Worm (Caenorhabditis elegans) whole organism, mixed stage, embryonic: Measurements from ENCODE around the gene nmr-1.
A peak's percentile ranks its signal among the peaks of the same experiment; 100 is the strongest.

ENCODE experiments used
- M03D4.4 ChIP-seq: sonication (generic microtip); optimal IDR thresholded peaks from 2 replicates; lab custom pipeline; 2017; ENCODE audit warnings: mild to moderate bottlenecking, missing genetic modification characterization, missing compliant biosample characterization
- bed-3 ChIP-seq: fragments of 200-800 bp; sonication (Bioruptor generic); optimal IDR thresholded peaks from 3 replicates; lab custom pipeline; 2018; ENCODE audit warnings: mild to moderate bottlenecking, missing genetic modification characterization, moderate library complexity, missing compliant biosample characterization
- blmp-1 ChIP-seq: fragments of 150-350 bp; optimal IDR thresholded peaks from 2 replicates; lab custom pipeline; 2014; ENCODE audit warnings: missing biosample characterization, missing genetic modification characterization
- ceh-39 ChIP-seq: fragments of 150-350 bp; optimal IDR thresholded peaks from 2 replicates; lab custom pipeline; 2014; ENCODE audit warnings: missing biosample characterization, missing genetic modification characterization
- ceh-43 ChIP-seq: fragments of 200-800 bp; sonication (Bioruptor generic); optimal IDR thresholded peaks from 2 replicates; lab custom pipeline; 2018; ENCODE audit warnings: mild to moderate bottlenecking, missing genetic modification characterization, moderate library complexity, missing compliant biosample characterization
- ceh-83 ChIP-seq: fragments of 200-800 bp; sonication (Bioruptor generic); optimal IDR thresholded peaks from 2 replicates; lab custom pipeline; 2018; ENCODE audit warnings: mild to moderate bottlenecking, missing genetic modification characterization, missing compliant biosample characterization
- ces-1 ChIP-seq: fragments of 150-350 bp; optimal IDR thresholded peaks from 2 replicates; lab custom pipeline; 2014; ENCODE audit warnings: missing biosample characterization, missing genetic modification reagents, missing genetic modification characterization
- cnd-1 ChIP-seq: fragments of 200-800 bp; sonication (Bioruptor generic); optimal IDR thresholded peaks from 2 replicates; lab custom pipeline; 2018; ENCODE audit warnings: mild to moderate bottlenecking, missing genetic modification characterization, missing compliant biosample characterization
- drap-1 ChIP-seq: fragments of 200-800 bp; sonication (Bioruptor generic); optimal IDR thresholded peaks from 3 replicates; lab custom pipeline; 2018; ENCODE audit warnings: mild to moderate bottlenecking, missing genetic modification characterization, missing compliant biosample characterization
- elt-1 ChIP-seq: sonication (generic microtip); optimal IDR thresholded peaks from 2 replicates; lab custom pipeline; 2017; ENCODE audit warnings: missing genetic modification characterization, mild to moderate bottlenecking, missing compliant biosample characterization, antibody characterized with exemption, moderate library complexity, borderline replicate concordance; ENCODE audit not compliant: insufficient read depth
- elt-3 ChIP-seq: fragments of 150-350 bp; optimal IDR thresholded peaks from 2 replicates; lab custom pipeline; 2014; ENCODE audit warnings: missing biosample characterization, missing genetic modification characterization
- flh-1 ChIP-seq: fragments of 200-800 bp; sonication (Bioruptor generic); optimal IDR thresholded peaks from 2 replicates; lab custom pipeline; 2018; ENCODE audit warnings: mild to moderate bottlenecking, missing genetic modification characterization, moderate library complexity, missing compliant biosample characterization
- ham-2 ChIP-seq: fragments of 200-800 bp; sonication (Bioruptor generic); optimal IDR thresholded peaks from 2 replicates; lab custom pipeline; 2018; ENCODE audit warnings: mild to moderate bottlenecking, missing genetic modification characterization, missing compliant biosample characterization
- hlh-1 ChIP-seq: fragments of 150-350 bp; optimal IDR thresholded peaks from 2 replicates; lab custom pipeline; 2014; ENCODE audit warnings: missing biosample characterization, missing genetic modification reagents, missing genetic modification characterization
- lin-13 ChIP-seq: fragments of 150-350 bp; optimal IDR thresholded peaks from 2 replicates; lab custom pipeline; 2014; ENCODE audit warnings: missing biosample characterization, missing genetic modification characterization
- lin-32 ChIP-seq: fragments of 200-800 bp; sonication (Bioruptor generic); optimal IDR thresholded peaks from 2 replicates; lab custom pipeline; 2018; ENCODE audit warnings: mild to moderate bottlenecking, missing genetic modification characterization, missing compliant biosample characterization
- lsy-2 ChIP-seq: fragments of 150-350 bp; optimal IDR thresholded peaks from 2 replicates; lab custom pipeline; 2014; ENCODE audit warnings: missing biosample characterization, missing genetic modification characterization
- mab-5 ChIP-seq: fragments of 150-350 bp; optimal IDR thresholded peaks from 2 replicates; lab custom pipeline; 2014; ENCODE audit warnings: missing biosample characterization, missing genetic modification characterization
- mep-1 ChIP-seq: fragments of 150-350 bp; optimal IDR thresholded peaks from 2 replicates; lab custom pipeline; 2017; ENCODE audit warnings: missing biosample characterization, missing genetic modification reagents, missing genetic modification characterization, inconsistent platforms
- mls-2 ChIP-seq: sonication (generic microtip); optimal IDR thresholded peaks from 2 replicates; lab custom pipeline; 2016; ENCODE audit warnings: mild to moderate bottlenecking, missing genetic modification characterization, moderate library complexity, missing compliant biosample characterization
- nhr-12 ChIP-seq: fragments of 150-350 bp; optimal IDR thresholded peaks from 2 replicates; lab custom pipeline; 2014; ENCODE audit warnings: missing biosample characterization, missing genetic modification characterization
- nhr-2 ChIP-seq: fragments of 150-350 bp; optimal IDR thresholded peaks from 2 replicates; lab custom pipeline; 2014; ENCODE audit warnings: missing biosample characterization, missing genetic modification characterization
- nhr-237 ChIP-seq: fragments of 150-350 bp; optimal IDR thresholded peaks from 2 replicates; lab custom pipeline; 2014; ENCODE audit warnings: missing biosample characterization, missing genetic modification characterization
- nhr-28 ChIP-seq: fragments of 150-350 bp; optimal IDR thresholded peaks from 2 replicates; lab custom pipeline; 2014; ENCODE audit warnings: missing biosample characterization, missing genetic modification characterization
- nhr-76 ChIP-seq: sonication (generic microtip); optimal IDR thresholded peaks from 2 replicates; lab custom pipeline; 2017; ENCODE audit warnings: missing biosample characterization, missing genetic modification characterization
- pha-4 ChIP-seq: fragments of 150-350 bp; optimal IDR thresholded peaks from 2 replicates; lab custom pipeline; 2018; ENCODE audit warnings: missing biosample characterization, missing genetic modification reagents, missing genetic modification characterization
- sem-2 ChIP-seq: fragments of 200-800 bp; sonication (Bioruptor generic); optimal IDR thresholded peaks from 2 replicates; lab custom pipeline; 2018; ENCODE audit warnings: mild to moderate bottlenecking, missing genetic modification characterization, missing compliant biosample characterization
- snpc-4 ChIP-seq: fragments of 150-350 bp; optimal IDR thresholded peaks from 2 replicates; lab custom pipeline; 2014; ENCODE audit warnings: missing biosample characterization, missing genetic modification characterization
- sptf-1 ChIP-seq: sonication (generic microtip); optimal IDR thresholded peaks from 2 replicates; lab custom pipeline; 2017; ENCODE audit warnings: mild to moderate bottlenecking, missing genetic modification characterization, moderate library complexity, missing compliant biosample characterization
- tbx-8 ChIP-seq: fragments of 200-800 bp; sonication (Bioruptor generic); optimal IDR thresholded peaks from 2 replicates; lab custom pipeline; 2018; ENCODE audit warnings: mild to moderate bottlenecking, missing genetic modification characterization, moderate library complexity, missing compliant biosample characterization
- unc-120 ChIP-seq: sonication (generic microtip); optimal IDR thresholded peaks from 2 replicates; lab custom pipeline; 2017; ENCODE audit warnings: missing genetic modification characterization, missing compliant biosample characterization; ENCODE audit not compliant: poor library complexity, severe bottlenecking
- unc-39 ChIP-seq: fragments of 150-350 bp; optimal IDR thresholded peaks from 2 replicates; lab custom pipeline; 2014; ENCODE audit warnings: missing biosample characterization, missing genetic modification characterization
- unc-62 ChIP-seq: fragments of 150-350 bp; optimal IDR thresholded peaks from 2 replicates; lab custom pipeline; 2014; ENCODE audit warnings: missing biosample characterization, missing genetic modification reagents, missing genetic modification characterization
- zip-8 ChIP-seq: fragments of 150-350 bp; optimal IDR thresholded peaks from 2 replicates; lab custom pipeline; 2014; ENCODE audit warnings: missing biosample characterization, missing genetic modification characterization
- ztf-11 ChIP-seq: fragments of 150-350 bp; optimal IDR thresholded peaks from 2 replicates; lab custom pipeline; 2014; ENCODE audit warnings: missing biosample characterization, missing genetic modification characterization

nmr-1 gene

ce11 chrII:5399201-5399600, 47.2 kb downstream of the nmr-1 start, which contains the start of gene mog-5:
mog-5 (plus strand) TSS chrII:5399538.
- TF ChIP-seq lin-32 (GFP tag; lab: Kevin White, UChicago) = no peak
- no peak for TF ChIP-seq lin-13
- peak; percentile 16 for TF ChIP-seq sem-2 (GFP tag; lab: Kevin White, UChicago)
- no peak for TF ChIP-seq zip-8
- no peak for TF ChIP-seq snpc-4 (tag; lab: Kevin White, UChicago)
- TF ChIP-seq unc-120 = no peak
- no peak for TF ChIP-seq sptf-1 (tag; lab: Kevin White, UChicago)
- TF ChIP-seq elt-3 = no peak
- TF ChIP-seq hlh-1 (tag; lab: Kevin White, UChicago) = peak; percentile 52
- peak; percentile 40 for TF ChIP-seq bed-3
- peak; percentile 74 for TF ChIP-seq M03D4.4 (tag; lab: Kevin White, UChicago)
- TF ChIP-seq mls-2 (tag; lab: Kevin White, UChicago) = no peak
- TF ChIP-seq mep-1 (tag; lab: Kevin White, UChicago) = peak; percentile 33
- no peak for TF ChIP-seq elt-1 (tag; lab: Kevin White, UChicago)
- no peak for TF ChIP-seq unc-62 (GFP tag; lab: Kevin White, UChicago)
- TF ChIP-seq cnd-1 (tag; lab: Kevin White, UChicago) = no peak
- no peak for TF ChIP-seq ceh-83 (GFP tag; lab: Kevin White, UChicago)
- TF ChIP-seq nhr-12 (tag; lab: Kevin White, UChicago) = no peak
- peak; percentile 15 for TF ChIP-seq lsy-2
- peak; percentile 40 for TF ChIP-seq drap-1 (GFP tag; lab: Kevin White, UChicago)
- no peak for TF ChIP-seq tbx-8 (GFP tag; lab: Kevin White, UChicago)
- TF ChIP-seq ham-2 (GFP tag; lab: Kevin White, UChicago) = peak; percentile 58
- TF ChIP-seq ztf-11 (tag; lab: Kevin White, UChicago) = no peak
- no peak for TF ChIP-seq nhr-28
- TF ChIP-seq ceh-39 = no peak
- TF ChIP-seq blmp-1 = peak; percentile 18
- no peak for TF ChIP-seq pha-4 (tag; lab: Kevin White, UChicago)
- TF ChIP-seq nhr-237 (tag; lab: Kevin White, UChicago) = peak; percentile 8
- TF ChIP-seq ces-1 (GFP tag; lab: Kevin White, UChicago) = peak; percentile 74
- TF ChIP-seq mab-5 (tag; lab: Kevin White, UChicago) = no peak
- TF ChIP-seq flh-1 (GFP tag; lab: Kevin White, UChicago) = no peak
- peak; percentile 86 for TF ChIP-seq ceh-43
- TF ChIP-seq nhr-2 = no peak
- TF ChIP-seq nhr-76 (tag; lab: Kevin White, UChicago) = no peak
- no peak for TF ChIP-seq unc-39 (tag; lab: Kevin White, UChicago)
- TF ChIP-seq, all 35 proteins: peak for 12

ce11 chrII:5398779-5399178, 47.6 kb downstream of the nmr-1 start, which contains the start of gene fbxl-3:
fbxl-3 (minus strand) TSS chrII:5398902.
- peak; percentile 65 for TF ChIP-seq pha-4 (tag; lab: Kevin White, UChicago)
- no peak for TF ChIP-seq cnd-1 (tag; lab: Kevin White, UChicago)

ce11 chrII:5395594-5395993, 50.8 kb downstream of the nmr-1 start, which contains the start of gene pink-1:
pink-1 (minus strand) TSS chrII:5395694.
- TF ChIP-seq bed-3 = no peak
- TF ChIP-seq snpc-4 (tag; lab: Kevin White, UChicago) = no peak
- no peak for TF ChIP-seq ceh-43
- no peak for TF ChIP-seq mab-5 (tag; lab: Kevin White, UChicago)
- TF ChIP-seq unc-62 (GFP tag; lab: Kevin White, UChicago) = no peak
- no peak for TF ChIP-seq ces-1 (GFP tag; lab: Kevin White, UChicago)
- no peak for TF ChIP-seq drap-1 (GFP tag; lab: Kevin White, UChicago)
- no peak for TF ChIP-seq nhr-76 (tag; lab: Kevin White, UChicago)
- TF ChIP-seq tbx-8 (GFP tag; lab: Kevin White, UChicago) = no peak
- no peak for TF ChIP-seq mls-2 (tag; lab: Kevin White, UChicago)
- TF ChIP-seq nhr-237 (tag; lab: Kevin White, UChicago) = no peak
- TF ChIP-seq mep-1 (tag; lab: Kevin White, UChicago) = no peak
- TF ChIP-seq ceh-83 (GFP tag; lab: Kevin White, UChicago) = no peak
- TF ChIP-seq ztf-11 (tag; lab: Kevin White, UChicago) = no peak

ce11 chrII:5393090-5393489, 53.3 kb downstream of the nmr-1 start, which contains the start of gene brap-2:
brap-2 (minus strand) TSS chrII:5393190.
- no peak for TF ChIP-seq nhr-28
- TF ChIP-seq ham-2 (GFP tag; lab: Kevin White, UChicago) = no peak
- TF ChIP-seq ces-1 (GFP tag; lab: Kevin White, UChicago) = no peak
- no peak for TF ChIP-seq nhr-237 (tag; lab: Kevin White, UChicago)
- no peak for TF ChIP-seq ceh-83 (GFP tag; lab: Kevin White, UChicago)
- no peak for TF ChIP-seq zip-8
- TF ChIP-seq lsy-2 = no peak
- TF ChIP-seq elt-1 (tag; lab: Kevin White, UChicago) = no peak
- TF ChIP-seq M03D4.4 (tag; lab: Kevin White, UChicago) = no peak
- no peak for TF ChIP-seq flh-1 (GFP tag; lab: Kevin White, UChicago)
- TF ChIP-seq unc-62 (GFP tag; lab: Kevin White, UChicago) = no peak
- TF ChIP-seq nhr-2 = no peak
- TF ChIP-seq ceh-39 = no peak
- no peak for TF ChIP-seq lin-32 (GFP tag; lab: Kevin White, UChicago)
